Worm (Caenorhabditis elegans): ENCODE results near the gene Y102E9.6.

Gene Y102E9.6

ce11 chrIII:6746008-6746407 lies 9.5 kb upstream of the Y102E9.6 start, which contains the start of gene dig-1:
dig-1 (plus strand) TSS chrIII:6746308.
- TF ChIP-seq mes-4 (tag; optimal IDR thresholded peaks at IDR 0.05), result no peak
- TF ChIP-seq lag-1 (GFP tag; IDR thresholded peaks at IDR 0.05), result no peak
- TF ChIP-seq ceh-79 (tag; optimal IDR thresholded peaks at IDR 0.05), result no peak
- no peak for TF ChIP-seq C06A6.2 (GFP tag; conservative IDR thresholded peaks at IDR 0.05)
- no peak for TF ChIP-seq K12H6.12 (tag; optimal IDR thresholded peaks at IDR 0.05)
- TF ChIP-seq F57A8.1 (GFP tag; optimal IDR thresholded peaks at IDR 0.05), result no peak
- TF ChIP-seq hrde-1 (tag; optimal IDR thresholded peaks at IDR 0.05; ENCODE audit: borderline replicate concordance), result no peak
- TF ChIP-seq rcor-1 (GFP tag; IDR thresholded peaks at IDR 0.05), result no peak
- TF ChIP-seq F22D6.2 (tag; optimal IDR thresholded peaks at IDR 0.05), result no peak
- no peak for TF ChIP-seq F55B11.4 (tag; optimal IDR thresholded peaks at IDR 0.05; ENCODE audit: borderline replicate concordance, insufficient read depth)
- no peak for TF ChIP-seq Y56A3A.18 (GFP tag; IDR thresholded peaks at IDR 0.05)
- no peak for TF ChIP-seq cebp-2 (GFP tag; IDR thresholded peaks at IDR 0.05)
- TF ChIP-seq cebp-1 (GFP tag; IDR thresholded peaks at IDR 0.05), result no peak
- TF ChIP-seq cebp-1 (tag; optimal IDR thresholded peaks at IDR 0.05), result no peak

ce11 chrIII:6742597-6742996 lies 6.1 kb upstream of the Y102E9.6 start:
- TF ChIP-seq let-526 (GFP tag; IDR thresholded peaks at IDR 0.05) (no peak), ceh-58 (GFP tag; IDR thresholded peaks at IDR 0.05) (no peak), snpc-3.4 (tag; optimal IDR thresholded peaks at IDR 0.05) (no peak), rec-8 (tag; optimal IDR thresholded peaks at IDR 0.05) (no peak), lag-1 (GFP tag; IDR thresholded peaks at IDR 0.05) (no peak)

ce11 chrIII:6740072-6740471 lies 3.6 kb upstream of the Y102E9.6 start:
- TF ChIP-seq ztf-22 (GFP tag; optimal IDR thresholded peaks at IDR 0.05), result no peak
- TF ChIP-seq F55B11.4 (tag; optimal IDR thresholded peaks at IDR 0.05; ENCODE audit: borderline replicate concordance, insufficient read depth), result no peak
- no peak for TF ChIP-seq bed-1 (GFP tag; IDR thresholded peaks at IDR 0.05)
- no peak for TF ChIP-seq ceh-58 (GFP tag; IDR thresholded peaks at IDR 0.05)
- TF ChIP-seq B0035.1 (tag; optimal IDR thresholded peaks at IDR 0.05), result no peak
- TF ChIP-seq cebp-1 (GFP tag; IDR thresholded peaks at IDR 0.05), result no peak
- no peak for TF ChIP-seq cebp-1 (tag; optimal IDR thresholded peaks at IDR 0.05)
- no peak for TF ChIP-seq F10E7.11 (tag; optimal IDR thresholded peaks at IDR 0.05)
- no peak for TF ChIP-seq akir-1 (GFP tag; optimal IDR thresholded peaks at IDR 0.05)
- no peak for TF ChIP-seq madf-8 (GFP tag; conservative IDR thresholded peaks at IDR 0.05)
- no peak for TF ChIP-seq ceh-91 (GFP tag; IDR thresholded peaks at IDR 0.05)
- no peak for TF ChIP-seq pha-4 (tag; optimal IDR thresholded peaks at IDR 0.05)
- TF ChIP-seq madf-10 (tag; optimal IDR thresholded peaks at IDR 0.05), result no peak
- no peak for TF ChIP-seq hmg-1.2 (GFP tag; IDR thresholded peaks at IDR 0.05)
- TF ChIP-seq lin-54 (GFP tag; optimal IDR thresholded peaks at IDR 0.05), result no peak
- TF ChIP-seq ztf-28 (GFP tag; IDR thresholded peaks at IDR 0.05), result no peak

ce11 chrIII:6736971-6737370 lies 505 bp upstream of the Y102E9.6 start, which contains the start of gene K07E12.2:
K07E12.2 (plus strand) TSS chrIII:6737271.
- TF ChIP-seq F33H1.4 (GFP tag; IDR thresholded peaks at IDR 0.05) (no peak), ama-1 (optimal IDR thresholded peaks at IDR 0.05) (no peak), ama-1 (GFP tag; optimal IDR thresholded peaks at IDR 0.05) (no peak), madf-6 (GFP tag; IDR thresholded peaks at IDR 0.05) (no peak), zim-3 (tag; optimal IDR thresholded peaks at IDR 0.05) (no peak), atf-7 (tag; optimal IDR thresholded peaks at IDR 0.05) (no peak), ceh-27 (GFP tag; optimal IDR thresholded peaks at IDR 0.05) (no peak), T26A5.8 (tag; optimal IDR thresholded peaks at IDR 0.05) (no peak), rpc-1 (optimal IDR thresholded peaks at IDR 0.05) (no peak), rpc-1 (tag; optimal IDR thresholded peaks at IDR 0.05) (no peak), hlh-12 (tag; optimal IDR thresholded peaks at IDR 0.05) (no peak), ztf-25 (GFP tag; IDR thresholded peaks at IDR 0.05) (no peak), F23B12.7 (tag; optimal IDR thresholded peaks at IDR 0.05; ENCODE audit: insufficient read depth) (no peak), egl-18 (GFP tag; IDR thresholded peaks at IDR 0.05) (no peak), ceh-58 (GFP tag; IDR thresholded peaks at IDR 0.05) (no peak), sea-2 (GFP tag; IDR thresholded peaks at IDR 0.05) (no peak), snpc-3.4 (tag; optimal IDR thresholded peaks at IDR 0.05) (no peak), ceh-79 (tag; optimal IDR thresholded peaks at IDR 0.05) (no peak)

Measured in whole organism, young adult.